Worm (Caenorhabditis elegans) whole organism, mixed stage, embryonic: ENCODE measurements around the gene R08D7.7.

Experiments used
- elt-3 ChIP-seq: fragments of 150-350 bp; optimal IDR thresholded peaks from 2 replicates; lab custom pipeline; 2014; ENCODE audit warnings: missing biosample characterization, missing genetic modification characterization
- lsy-2 ChIP-seq: fragments of 150-350 bp; optimal IDR thresholded peaks from 2 replicates; lab custom pipeline; 2014; ENCODE audit warnings: missing biosample characterization, missing genetic modification characterization
- tbx-8 ChIP-seq: fragments of 200-800 bp; sonication (Bioruptor generic); optimal IDR thresholded peaks from 2 replicates; lab custom pipeline; 2018; ENCODE audit warnings: mild to moderate bottlenecking, missing genetic modification characterization, moderate library complexity, missing compliant biosample characterization

ce11 chrIII:9023601-9024000 is 33.7 kb downstream of the R08D7.7 start:
- TF ChIP-seq lsy-2 (no peak), elt-3 (tag; lab: Kevin White, UChicago) (no peak), tbx-8 (no peak)
